Fruit fly (Drosophila melanogaster) whole organism, embryonic: ENCODE data around the gene CG6295.

ENCODE experiments used
- Bteb2 ChIP-seq: fragments of 200-800 bp; sonication (Bioruptor generic); optimal IDR thresholded peaks from 2 replicates; lab custom pipeline; 2016; ENCODE audit warnings: missing biosample characterization, missing genetic modification characterization
- CG10979 ChIP-seq: fragments of 200-800 bp; sonication (Bioruptor generic); optimal IDR thresholded peaks from 2 replicates; lab custom pipeline; 2018; ENCODE audit warnings: missing biosample characterization, mild to moderate bottlenecking, missing genetic modification characterization, moderate library complexity
- CG12071 ChIP-seq: fragments of 200-800 bp; sonication (Bioruptor generic); optimal IDR thresholded peaks from 3 replicates; lab custom pipeline; 2018; ENCODE audit warnings: missing biosample characterization, mild to moderate bottlenecking, missing genetic modification characterization
- CG15269 ChIP-seq: fragments of 200-800 bp; sonication (Bioruptor generic); optimal IDR thresholded peaks from 2 replicates; lab custom pipeline; 2018; ENCODE audit warnings: missing biosample characterization, mild to moderate bottlenecking, missing genetic modification characterization, moderate library complexity
- CG17328 ChIP-seq: fragments of 200-800 bp; sonication (Bioruptor generic); IDR thresholded peaks from 2 replicates; pipeline ENCODE4 v1.3.6; 2022; ENCODE audit warnings: missing biosample characterization, missing genetic modification characterization
- CG17359 ChIP-seq: fragments of 200-800 bp; sonication (Bioruptor generic); optimal IDR thresholded peaks from 3 replicates; lab custom pipeline; 2018; ENCODE audit warnings: missing biosample characterization, mild to moderate bottlenecking, missing genetic modification characterization, moderate library complexity
- CG1832 ChIP-seq: fragments of 200-800 bp; sonication (Bioruptor generic); optimal IDR thresholded peaks from 2 replicates; lab custom pipeline; 2017; ENCODE audit warnings: missing biosample characterization, mild to moderate bottlenecking, missing genetic modification characterization, inconsistent platforms
- CG18476 ChIP-seq: fragments of 200-800 bp; sonication (Bioruptor generic); optimal IDR thresholded peaks from 2 replicates; lab custom pipeline; 2016; ENCODE audit warnings: missing biosample characterization, mild to moderate bottlenecking, missing genetic modification characterization
- CG2678 ChIP-seq: fragments of 200-800 bp; sonication (Bioruptor generic); optimal IDR thresholded peaks from 3 replicates; lab custom pipeline; 2019; ENCODE audit warnings: missing biosample characterization, mild to moderate bottlenecking, missing genetic modification characterization, moderate library complexity
- CG30403 ChIP-seq: fragments of 200-800 bp; sonication (Bioruptor generic); optimal IDR thresholded peaks from 3 replicates; lab custom pipeline; 2016; ENCODE audit warnings: missing biosample characterization, missing genetic modification characterization
- CG3065 ChIP-seq: fragments of 200-800 bp; sonication (Bioruptor generic); optimal IDR thresholded peaks from 2 replicates; lab custom pipeline; 2016; ENCODE audit warnings: missing biosample characterization, missing genetic modification characterization
- CG3726 ChIP-seq: fragments of 200-800 bp; sonication (Bioruptor generic); IDR thresholded peaks from 3 replicates; pipeline ENCODE4, ENCODE4 v1.3.6; 2022; ENCODE audit warnings: missing biosample characterization, missing genetic modification characterization
- CG4328 ChIP-seq: fragments of 200-800 bp; sonication (Bioruptor generic); optimal IDR thresholded peaks from 3 replicates; lab custom pipeline; 2017; ENCODE audit warnings: missing biosample characterization, missing genetic modification reagents, missing genetic modification characterization
- CG4404 ChIP-seq: fragments of 200-800 bp; sonication (Bioruptor generic); IDR thresholded peaks from 2 replicates; pipeline ENCODE4 v1.3.6; 2022; ENCODE audit warnings: missing biosample characterization, missing genetic modification characterization
- CG4730 ChIP-seq: fragments of 200-800 bp; sonication (Bioruptor generic); IDR thresholded peaks from 2 replicates; pipeline ENCODE4 v1.3.6; 2022; ENCODE audit warnings: missing biosample characterization, missing genetic modification characterization
- CG4854 ChIP-seq: fragments of 200-800 bp; sonication (Bioruptor generic); optimal IDR thresholded peaks from 2 replicates; lab custom pipeline; 2016; ENCODE audit warnings: missing biosample characterization, missing genetic modification characterization, inconsistent platforms
- CG6254 ChIP-seq: fragments of 200-800 bp; sonication (Bioruptor generic); optimal IDR thresholded peaks from 3 replicates; lab custom pipeline; 2017; ENCODE audit warnings: mild to moderate bottlenecking, missing biosample characterization, missing genetic modification reagents, missing genetic modification characterization
- CG7987 ChIP-seq: fragments of 200-800 bp; sonication (Bioruptor generic); optimal IDR thresholded peaks from 2 replicates; lab custom pipeline; 2018; ENCODE audit warnings: missing biosample characterization, mild to moderate bottlenecking, missing genetic modification characterization, moderate library complexity
- CG8290 ChIP-seq, 3 experiments: fragments of 200-800 bp; sonication (Bioruptor generic); optimal IDR thresholded peaks; 2 replicates each; lab custom pipeline; 2016 to 2019; ENCODE audit warnings: missing biosample characterization in 3 of 3, missing genetic modification characterization in 3 of 3, mild to moderate bottlenecking in 2 of 3, moderate library complexity in 1 of 3
- CG9797 ChIP-seq: fragments of 200-800 bp; sonication (Bioruptor generic); optimal IDR thresholded peaks from 3 replicates; lab custom pipeline; 2018; ENCODE audit warnings: missing biosample characterization, mild to moderate bottlenecking, missing genetic modification characterization
- Doc2 ChIP-seq: fragments of 200-800 bp; sonication (Bioruptor generic); IDR thresholded peaks from 2 replicates; pipeline ENCODE4 v1.3.6; 2022; ENCODE audit warnings: missing biosample characterization, missing genetic modification characterization
- Ets65A ChIP-seq: fragments of 200-800 bp; sonication (Bioruptor generic); peaks from one replicate; lab custom pipeline; 2016; ENCODE audit warnings: missing biosample characterization, missing genetic modification characterization
- Fer3 ChIP-seq: fragments of 200-800 bp; sonication (Bioruptor generic); optimal IDR thresholded peaks from 2 replicates; lab custom pipeline; 2018; ENCODE audit warnings: missing biosample characterization, mild to moderate bottlenecking, missing genetic modification characterization, moderate library complexity
- Hr78 ChIP-seq, 2 experiments: fragments of 200-800 bp in 1 of 2; fragments of >200 bp in 1 of 2; sonication (Bioruptor generic) in 1 of 2; optimal IDR thresholded peaks; 2 replicates each; lab custom pipeline; 2017 to 2019; ENCODE audit warnings: missing biosample characterization in 2 of 2, missing genetic modification characterization in 2 of 2, mild to moderate bottlenecking in 1 of 2, moderate library complexity in 1 of 2
- Mad ChIP-seq: fragments of 200-800 bp; sonication (Bioruptor generic); optimal IDR thresholded peaks from 2 replicates; lab custom pipeline; 2016; ENCODE audit warnings: missing biosample characterization, missing genetic modification characterization
- Meics ChIP-seq: fragments of 200-800 bp; sonication (Bioruptor generic); optimal IDR thresholded peaks from 2 replicates; lab custom pipeline; 2017; ENCODE audit warnings: missing biosample characterization, mild to moderate bottlenecking, missing genetic modification characterization
- Nf-YC ChIP-seq: fragments of 200-800 bp; optimal IDR thresholded peaks from 3 replicates; lab custom pipeline; 2019; ENCODE audit warnings: missing biosample characterization, mild to moderate bottlenecking, missing genetic modification characterization, moderate library complexity
- Ravus ChIP-seq: fragments of 200-800 bp; sonication (Bioruptor generic); IDR thresholded peaks from 2 replicates; pipeline ENCODE4 v1.3.6; 2022; ENCODE audit warnings: missing biosample characterization, missing genetic modification characterization
- Rfx ChIP-seq: fragments of 200-800 bp; sonication (Bioruptor generic); IDR thresholded peaks from 2 replicates; pipeline ENCODE4 v1.3.6; 2022; ENCODE audit warnings: missing biosample characterization, missing genetic modification characterization
- Taf1 ChIP-seq: fragments of 200-800 bp; sonication (Bioruptor generic); IDR thresholded peaks from 2 replicates; pipeline ENCODE4 v1.3.6; 2022; ENCODE audit warnings: missing biosample characterization, missing genetic modification characterization
- chif ChIP-seq, 2 experiments: fragments of 200-800 bp; sonication (Bioruptor generic); optimal IDR thresholded peaks; 3 replicates each; lab custom pipeline; 2016; ENCODE audit warnings: missing biosample characterization in 2 of 2, missing genetic modification characterization in 2 of 2
- dan ChIP-seq: fragments of 200-800 bp; sonication (Bioruptor generic); IDR thresholded peaks from 2 replicates; pipeline ENCODE4 v1.3.6; 2022; ENCODE audit warnings: missing biosample characterization, missing genetic modification characterization
- dimm ChIP-seq: fragments of 200-800 bp; sonication (Bioruptor generic); IDR thresholded peaks from 2 replicates; pipeline ENCODE4 v1.3.6; 2022; ENCODE audit warnings: missing biosample characterization, missing genetic modification characterization
- ewg ChIP-seq: fragments of 200-800 bp; sonication (Bioruptor generic); optimal IDR thresholded peaks from 3 replicates; lab custom pipeline; 2017; ENCODE audit warnings: mild to moderate bottlenecking, missing biosample characterization, missing genetic modification reagents, missing genetic modification characterization
- fru ChIP-seq: fragments of >200 bp; optimal IDR thresholded peaks from 2 replicates; lab custom pipeline; 2017
- grau ChIP-seq: fragments of 200-800 bp; optimal IDR thresholded peaks from 3 replicates; lab custom pipeline; 2019; ENCODE audit warnings: missing biosample characterization, mild to moderate bottlenecking, missing genetic modification characterization, moderate library complexity
- gsb-n ChIP-seq: fragments of 200-800 bp; sonication (Bioruptor generic); optimal IDR thresholded peaks from 3 replicates; lab custom pipeline; 2018; ENCODE audit warnings: missing biosample characterization, mild to moderate bottlenecking, missing genetic modification characterization
- lola ChIP-seq, 3 experiments: fragments of >200 bp in 2 of 3; fragments of 200-800 bp in 1 of 3; sonication (Bioruptor generic) in 1 of 3; optimal IDR thresholded peaks; 2 replicates each; lab custom pipeline; 2017 to 2019; ENCODE audit warnings: missing biosample characterization in 3 of 3, missing genetic modification characterization in 3 of 3, mild to moderate bottlenecking in 1 of 3, moderate library complexity in 1 of 3
- lov ChIP-seq, 2 experiments: fragments of 200-800 bp in 1 of 2; fragments of >200 bp in 1 of 2; sonication (Bioruptor generic) in 1 of 2; IDR thresholded peaks in 1 of 2; optimal IDR thresholded peaks in 1 of 2; 2 replicates in 1 of 2; 3 replicates in 1 of 2; pipeline versions ENCODE4 v1.3.6 to Lab custom; 2017 to 2022; ENCODE audit warnings: missing biosample characterization in 1 of 2, missing genetic modification characterization in 1 of 2
- mirr ChIP-seq: fragments of 200-800 bp; sonication (Bioruptor generic); optimal IDR thresholded peaks from 3 replicates; lab custom pipeline; 2018; ENCODE audit warnings: missing biosample characterization, mild to moderate bottlenecking, missing genetic modification characterization
- oc ChIP-seq: fragments of 200-800 bp; sonication (Bioruptor generic); optimal IDR thresholded peaks from 2 replicates; lab custom pipeline; 2018; ENCODE audit warnings: missing biosample characterization, mild to moderate bottlenecking, missing genetic modification characterization, moderate library complexity
- pb ChIP-seq: fragments of 200-800 bp; sonication (Bioruptor generic); optimal IDR thresholded peaks from 3 replicates; lab custom pipeline; 2016; ENCODE audit warnings: missing biosample characterization, missing genetic modification characterization
- phol ChIP-seq: fragments of 200-800 bp; sonication (Bioruptor generic); optimal IDR thresholded peaks from 3 replicates; lab custom pipeline; 2018; ENCODE audit warnings: missing biosample characterization, mild to moderate bottlenecking, missing genetic modification characterization, moderate library complexity
- scrt ChIP-seq: fragments of 200-800 bp; sonication (Bioruptor generic); optimal IDR thresholded peaks from 2 replicates; lab custom pipeline; 2018; ENCODE audit warnings: missing biosample characterization, mild to moderate bottlenecking, missing genetic modification characterization, moderate library complexity
- sens-2 ChIP-seq: fragments of 200-800 bp; sonication (Bioruptor generic); IDR thresholded peaks from 2 replicates; pipeline ENCODE4 v1.3.6; 2022; ENCODE audit warnings: missing biosample characterization, missing genetic modification characterization
- stc ChIP-seq: fragments of 200-800 bp; sonication (Bioruptor generic); IDR thresholded peaks from 2 replicates; pipeline ENCODE4 v1.3.6; 2022; ENCODE audit warnings: missing biosample characterization, missing genetic modification characterization
- tna ChIP-seq: fragments of 200-800 bp; sonication (Bioruptor generic); IDR thresholded peaks from 2 replicates; pipeline ENCODE4 v1.3.6; 2022; ENCODE audit warnings: missing biosample characterization, missing genetic modification characterization; ENCODE audit not compliant: partially characterized antibody
- trem ChIP-seq: fragments of 200-800 bp; optimal IDR thresholded peaks from 3 replicates; lab custom pipeline; 2019; ENCODE audit warnings: missing biosample characterization, mild to moderate bottlenecking, missing genetic modification characterization, moderate library complexity

The CG6295 gene

dm6 chr3R:26968823-26969638 is 37.8 kb downstream of the CG6295 start (continued):
- TF ChIP-seq oc (tag; lab: Kevin White, UChicago) (no peak), Bteb2 (GFP tag; lab: Kevin White, UChicago) (no peak), CG15269 (tag; lab: Kevin White, UChicago) (peak; percentile 36), CG3065 (GFP tag; lab: Kevin White, UChicago) (no peak), Rfx (peak; percentile 7; the same call in 1 of the 2 replicates), CG3726 (GFP tag; lab: Robert Waterston, UW) (no peak), trem (peak; percentile 2), mirr (GFP tag; lab: Kevin White, UChicago) (peak; percentile 86), Nf-YC (tag; lab: Kevin White, UChicago) (peak; percentile 17), CG2678 (peak; percentile 39), Mad (GFP tag; lab: Kevin White, UChicago) (no peak), Meics (GFP tag; lab: Kevin White, UChicago) (no peak), CG7987 (GFP tag; lab: Kevin White, UChicago) (no peak), tna (GFP tag; lab: Robert Waterston, UW) (no peak), lola (GFP tag; optimal IDR thresholded peaks at IDR 0.05; lab: Kevin White, UChicago) (peak in 1 of 3 experiments; percentile 47), CG4404 (no peak), CG10979 (tag; lab: Kevin White, UChicago) (peak; percentile 13), Fer3 (tag; lab: Kevin White, UChicago) (no peak), Ravus (GFP tag; lab: Robert Waterston, UW) (no peak), phol (tag; lab: Kevin White, UChicago) (peak; percentile 24), dan (GFP tag; lab: Robert Waterston, UW) (no peak), CG9797 (GFP tag; lab: Kevin White, UChicago) (no peak), chif (GFP tag; optimal IDR thresholded peaks at IDR 0.05; lab: Kevin White, UChicago) (no peak), sens-2 (GFP tag; lab: Robert Waterston, UW) (no peak), CG12071 (GFP tag; lab: Kevin White, UChicago) (no peak), pb (GFP tag; lab: Kevin White, UChicago) (no peak), Ets65A (GFP tag; lab: Kevin White, UChicago) (no peak), CG17328 (GFP tag; lab: Robert Waterston, UW) (0 out of 2 replicates have a peak, but pooled peaks have one; percentile 26), CG4730 (GFP tag; lab: Robert Waterston, UW) (no peak), CG4854 (GFP tag; lab: Kevin White, UChicago) (no peak), CG8290 (GFP tag; optimal IDR thresholded peaks at IDR 0.05; lab: Kevin White, UChicago) (no peak), CG8290 (tag; optimal IDR thresholded peaks at IDR 0.05; lab: Kevin White, UChicago) (no peak), CG6254 (no peak), CG1832 (GFP tag; lab: Kevin White, UChicago) (no peak), stc (no peak), dimm (no peak), CG17359 (tag; lab: Kevin White, UChicago) (no peak), grau (tag; lab: Kevin White, UChicago) (peak; percentile 43), scrt (GFP tag; lab: Kevin White, UChicago) (no peak), Hr78 (GFP tag; optimal IDR thresholded peaks at IDR 0.05; lab: Kevin White, UChicago) (peak in 1 of 2 experiments; percentile 15), ewg (GFP tag; lab: Kevin White, UChicago) (no peak), CG18476 (GFP tag; lab: Kevin White, UChicago) (no peak), Taf1 (GFP tag; lab: Robert Waterston, UW) (no peak), fru (lab: Kevin White, UChicago) (no peak), CG30403 (GFP tag; lab: Kevin White, UChicago) (peak; percentile 24), Doc2 (GFP tag; lab: Robert Waterston, UW) (no peak), CG4328 (no peak), gsb-n (tag; lab: Kevin White, UChicago) (no peak), lov (optimal IDR thresholded peaks at IDR 0.05; lab: Kevin White, UChicago) (no peak), lov (GFP tag; IDR thresholded peaks at IDR 0.05; lab: Robert Waterston, UW) (no peak)
